Worm (Caenorhabditis elegans) whole organism, mixed stage, embryonic: Measurements from ENCODE around the gene srh-47.

Experiments
- M03D4.4 ChIP-seq: sonication (generic microtip); optimal IDR thresholded peaks from 2 replicates; lab custom pipeline; 2017; ENCODE audit warnings: mild to moderate bottlenecking, missing genetic modification characterization, missing compliant biosample characterization
- bed-3 ChIP-seq: fragments of 200-800 bp; sonication (Bioruptor generic); optimal IDR thresholded peaks from 3 replicates; lab custom pipeline; 2018; ENCODE audit warnings: mild to moderate bottlenecking, missing genetic modification characterization, moderate library complexity, missing compliant biosample characterization
- ceh-39 ChIP-seq: fragments of 150-350 bp; optimal IDR thresholded peaks from 2 replicates; lab custom pipeline; 2014; ENCODE audit warnings: missing biosample characterization, missing genetic modification characterization
- ceh-43 ChIP-seq: fragments of 200-800 bp; sonication (Bioruptor generic); optimal IDR thresholded peaks from 2 replicates; lab custom pipeline; 2018; ENCODE audit warnings: mild to moderate bottlenecking, missing genetic modification characterization, moderate library complexity, missing compliant biosample characterization
- cnd-1 ChIP-seq: fragments of 200-800 bp; sonication (Bioruptor generic); optimal IDR thresholded peaks from 2 replicates; lab custom pipeline; 2018; ENCODE audit warnings: mild to moderate bottlenecking, missing genetic modification characterization, missing compliant biosample characterization
- elt-1 ChIP-seq: sonication (generic microtip); optimal IDR thresholded peaks from 2 replicates; lab custom pipeline; 2017; ENCODE audit warnings: missing genetic modification characterization, mild to moderate bottlenecking, missing compliant biosample characterization, antibody characterized with exemption, moderate library complexity, borderline replicate concordance; ENCODE audit not compliant: insufficient read depth
- nhr-12 ChIP-seq: fragments of 150-350 bp; optimal IDR thresholded peaks from 2 replicates; lab custom pipeline; 2014; ENCODE audit warnings: missing biosample characterization, missing genetic modification characterization
- nhr-76 ChIP-seq: sonication (generic microtip); optimal IDR thresholded peaks from 2 replicates; lab custom pipeline; 2017; ENCODE audit warnings: missing biosample characterization, missing genetic modification characterization
- unc-120 ChIP-seq: sonication (generic microtip); optimal IDR thresholded peaks from 2 replicates; lab custom pipeline; 2017; ENCODE audit warnings: missing genetic modification characterization, missing compliant biosample characterization; ENCODE audit not compliant: poor library complexity, severe bottlenecking
- unc-62 ChIP-seq: fragments of 150-350 bp; optimal IDR thresholded peaks from 2 replicates; lab custom pipeline; 2014; ENCODE audit warnings: missing biosample characterization, missing genetic modification reagents, missing genetic modification characterization

ce11 chrV:11271051-11271450 is 29.4 kb downstream of the srh-47 start, which contains the start of gene clec-222:
- TF ChIP-seq unc-62 (GFP tag; lab: Kevin White, UChicago) (no peak), unc-120 (tag; lab: Kevin White, UChicago) (no peak), bed-3 (GFP tag; lab: Kevin White, UChicago) (no peak), M03D4.4 (tag; lab: Kevin White, UChicago) (no peak), ceh-39 (no peak), nhr-12 (no peak), nhr-76 (no peak), ceh-43 (GFP tag; lab: Kevin White, UChicago) (no peak), cnd-1 (tag; lab: Kevin White, UChicago) (no peak), elt-1 (tag; lab: Kevin White, UChicago) (no peak)
